Worm (Caenorhabditis elegans) whole organism, L4 larva: Measurements from ENCODE around the gene C14C6.2.

Experiments
- R02D3.7 ChIP-seq: fragments of 150-350 bp; sonication (generic microtip); optimal IDR thresholded peaks from 3 replicates; lab custom pipeline; 2014; ENCODE audit warnings: missing biosample characterization, missing genetic modification characterization
- ZK546.5 ChIP-seq, 2 experiments: sonication (generic microtip); optimal IDR thresholded peaks; 2 replicates each; lab custom pipeline; 2017; ENCODE audit warnings: missing biosample characterization in 2 of 2, missing genetic modification characterization in 2 of 2
- attf-4 ChIP-seq: sonication (generic microtip); optimal IDR thresholded peaks from 3 replicates; lab custom pipeline; 2017; ENCODE audit warnings: missing biosample characterization, missing genetic modification characterization
- ceh-32 ChIP-seq: sonication (generic microtip); optimal IDR thresholded peaks from 2 replicates; lab custom pipeline; 2016; ENCODE audit warnings: mild to moderate bottlenecking, missing genetic modification characterization, missing compliant biosample characterization; ENCODE audit not compliant: poor library complexity
- ces-1 ChIP-seq: fragments of 150-350 bp; sonication (generic microtip); optimal IDR thresholded peaks from 4 replicates; lab custom pipeline; 2014; ENCODE audit warnings: missing biosample characterization, missing genetic modification reagents, missing genetic modification characterization
- daf-8 ChIP-seq: fragments of 200-800 bp; sonication (Bioruptor generic); IDR thresholded peaks from 2 replicates; pipeline ENCODE4 v1.3.6; 2022; ENCODE audit warnings: missing genetic modification characterization, missing compliant biosample characterization
- nhr-237 ChIP-seq: sonication (generic microtip); optimal IDR thresholded peaks from 2 replicates; lab custom pipeline; 2017; ENCODE audit warnings: missing biosample characterization, missing genetic modification characterization
- nhr-6 ChIP-seq: fragments of 150-350 bp; optimal IDR thresholded peaks from 2 replicates; lab custom pipeline; 2014; ENCODE audit warnings: missing biosample characterization, missing genetic modification characterization
- pqm-1 ChIP-seq: sonication (generic microtip); optimal IDR thresholded peaks from 2 replicates; lab custom pipeline; 2017; ENCODE audit warnings: missing biosample characterization, missing genetic modification characterization
- snpc-1.2 ChIP-seq: fragments of 200-800 bp; sonication (Bioruptor generic); IDR thresholded peaks from 2 replicates; pipeline ENCODE4 v1.3.6; 2022; ENCODE audit warnings: missing genetic modification reagents, missing genetic modification characterization, missing compliant biosample characterization
- ztf-11 ChIP-seq: fragments of 150-350 bp; optimal IDR thresholded peaks from 2 replicates; lab custom pipeline; 2014; ENCODE audit warnings: missing biosample characterization, missing genetic modification characterization

DNA sequence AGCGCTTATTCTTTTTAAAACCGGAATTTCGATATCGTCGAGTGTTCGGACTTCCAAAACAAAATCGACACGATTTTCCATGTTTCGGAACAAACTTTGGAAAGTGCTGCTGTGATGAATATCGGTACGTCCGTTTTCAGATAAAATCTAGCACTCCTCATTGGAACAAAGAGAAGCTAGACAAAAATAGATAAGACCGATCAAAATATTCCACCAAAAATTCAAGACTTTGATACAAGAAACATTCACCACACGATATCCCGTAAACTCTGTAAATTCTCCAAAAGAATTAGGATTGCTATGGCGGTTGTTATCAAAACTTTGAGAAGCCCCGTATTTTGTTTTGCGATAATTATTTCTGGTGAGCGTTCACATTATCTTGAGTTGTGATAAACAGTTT lies 19.8 kb upstream of the C14C6.2 start, which contains the start of gene C14C6.3:
- TF ChIP-seq attf-4 (tag; lab: Kevin White, UChicago), result no peak
- no peak for TF ChIP-seq ztf-11
- TF ChIP-seq pqm-1 (tag; lab: Kevin White, UChicago), result no peak
- TF ChIP-seq R02D3.7 (tag; lab: Kevin White, UChicago), result no peak
- no peak for TF ChIP-seq ces-1 (GFP tag; lab: Kevin White, UChicago)
- no peak for TF ChIP-seq ceh-32 (tag; lab: Kevin White, UChicago)
- no peak for TF ChIP-seq ZK546.5 (tag; optimal IDR thresholded peaks at IDR 0.05; lab: Kevin White, UChicago)
- TF ChIP-seq snpc-1.2 (GFP tag; lab: Robert Waterston, UW), result no peak
- TF ChIP-seq nhr-237 (tag; lab: Kevin White, UChicago), result no peak
- no peak for TF ChIP-seq daf-8 (GFP tag; lab: Robert Waterston, UW)
- TF ChIP-seq nhr-6 (tag; lab: Kevin White, UChicago), result no peak
